Fruit fly (Drosophila melanogaster) ovary, adult (tissue): ENCODE data around the gene fz4.
A peak's percentile ranks its signal among the peaks of the same experiment; 100 is the strongest.

Source experiments
- CG17801 ChIP-seq: fragments of 200-800 bp; optimal IDR thresholded peaks from 2 replicates; lab custom pipeline; 2019; ENCODE audit warnings: missing biosample characterization, mild to moderate bottlenecking, missing genetic modification characterization, moderate library complexity; ENCODE audit not compliant: partially characterized antibody

Gene fz4

DNA sequence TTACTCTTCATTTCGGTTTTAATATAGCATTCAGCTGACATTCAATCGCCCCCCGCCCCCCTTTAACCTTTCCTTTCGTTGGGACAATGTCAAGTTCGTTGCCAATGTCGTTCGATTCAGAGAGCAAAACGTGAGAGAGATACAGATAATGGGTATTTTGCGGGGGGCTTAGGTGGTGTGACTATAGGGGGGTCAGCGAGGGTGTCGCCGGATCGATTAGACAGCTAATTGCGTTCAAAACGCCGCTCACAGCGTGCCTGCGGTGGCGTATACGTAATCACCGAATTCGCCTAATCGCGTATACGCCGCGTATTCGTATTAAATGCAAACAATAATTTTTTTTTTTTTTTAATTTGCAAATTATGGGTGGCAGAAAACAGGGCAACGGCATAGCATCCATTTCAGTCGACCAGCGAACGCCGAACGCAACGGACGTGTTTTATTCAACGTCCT is 41.1 kb downstream of the fz4 start, which contains the start of gene CG4607:
TSS of gene CG4607 (plus strand) at position 403 of the 453 bp plus-strand sequence.
- TF ChIP-seq CG17801 (GFP tag; lab: Kevin White, UChicago) = no peak

dm6 chrX:7068088-7068487 is 42.0 kb downstream of the fz4 start:
- no peak for TF ChIP-seq CG17801 (GFP tag; lab: Kevin White, UChicago)

- no peak for TF ChIP-seq CG17801 (GFP tag; lab: Kevin White, UChicago)
These were observed 42.9 kb downstream of the fz4 start for dm6 chrX:7067248-7067647.

- TF ChIP-seq CG17801 (GFP tag; lab: Kevin White, UChicago) = no peak
These were observed 43.5 kb downstream of the fz4 start for dm6 chrX:7066608-7067007.

dm6 chrX:7065835-7066234 is 44.3 kb downstream of the fz4 start, which contains the start of gene CG12541:
Gene CG12541, minus strand, starts transcription at chrX:7066052.
- TF ChIP-seq CG17801 (GFP tag; lab: Kevin White, UChicago) = peak; percentile 17

- TF ChIP-seq CG17801 (GFP tag; lab: Kevin White, UChicago) = no peak
These were observed 46.6 kb downstream of the fz4 start for dm6 chrX:7063563-7063962.

- no peak for TF ChIP-seq CG17801 (GFP tag; lab: Kevin White, UChicago)
These were observed 51.1 kb downstream of the fz4 start for dm6 chrX:7058973-7059372.
